Fruit fly (Drosophila melanogaster) whole organism, pupa: ENCODE data around the gene CG14220.

ENCODE experiments used
- CG10348 ChIP-seq: fragments of 200-800 bp; sonication (Bioruptor generic); IDR thresholded peaks from 2 replicates; pipeline ENCODE4 v1.3.6; 2022; ENCODE audit warnings: missing biosample characterization, missing genetic modification characterization
- CG15710 ChIP-seq: fragments of 200-800 bp; sonication (Bioruptor generic); optimal IDR thresholded peaks from 2 replicates; lab custom pipeline; 2018; ENCODE audit warnings: missing biosample characterization, mild to moderate bottlenecking, missing genetic modification characterization, moderate library complexity
- CG34367 ChIP-seq: fragments of 200-800 bp; sonication (Bioruptor generic); optimal IDR thresholded peaks from 2 replicates; lab custom pipeline; 2018; ENCODE audit warnings: missing biosample characterization, mild to moderate bottlenecking, missing genetic modification characterization
- CG4496 ChIP-seq: fragments of 200-800 bp; sonication (Bioruptor generic); IDR thresholded peaks from 3 replicates; pipeline ENCODE4 v1.3.6; 2022; ENCODE audit warnings: missing biosample characterization, missing genetic modification characterization
- gl ChIP-seq: fragments of 200-800 bp; sonication (Bioruptor generic); optimal IDR thresholded peaks from 2 replicates; lab custom pipeline; 2018; ENCODE audit warnings: missing biosample characterization, mild to moderate bottlenecking, missing genetic modification characterization
- rn ChIP-seq: fragments of 200-800 bp; sonication (Bioruptor generic); IDR thresholded peaks from 2 replicates; pipeline ENCODE4 v1.3.6; 2022; ENCODE audit warnings: missing biosample characterization, missing genetic modification characterization

DNA sequence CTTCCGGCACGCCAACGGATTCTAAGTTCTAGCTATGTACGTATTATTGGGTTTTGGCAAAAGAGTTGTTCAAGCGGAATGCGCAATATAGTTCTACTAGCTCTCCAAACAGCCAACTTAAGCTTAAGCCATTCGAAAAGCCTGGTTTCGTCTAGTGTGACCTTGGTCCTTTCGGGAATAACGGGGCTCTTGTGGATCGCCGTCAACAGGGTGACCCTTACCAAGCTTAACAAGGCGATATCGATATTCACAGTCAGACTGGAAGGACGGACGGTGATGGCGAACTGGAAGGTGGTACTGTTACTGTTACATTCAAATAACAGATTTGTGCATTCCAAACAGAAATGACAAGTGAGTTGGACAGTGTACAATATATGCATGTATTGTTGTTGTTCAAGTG, 28.0 kb downstream of the CG14220 start:
- TF ChIP-seq CG34367 (tag; lab: Kevin White, UChicago) (no peak), CG15710 (tag; lab: Kevin White, UChicago) (no peak), gl (tag; lab: Kevin White, UChicago) (no peak), CG4496 (GFP tag; lab: Robert Waterston, UW) (no peak), rn (GFP tag; lab: Robert Waterston, UW) (no peak), CG10348 (GFP tag; lab: Robert Waterston, UW) (no peak)
